Fruit fly (Drosophila melanogaster) whole organism, prepupa: ENCODE measurements around the gene CG3345.

Source experiments
- Blimp-1 ChIP-seq: fragments of 200-800 bp; sonication (Bioruptor generic); optimal IDR thresholded peaks from 3 replicates; lab custom pipeline; 2017; ENCODE audit warnings: missing biosample characterization, missing genetic modification characterization, mild to moderate bottlenecking, moderate library complexity, missing genetic modification reagents
- CG10631 ChIP-seq: fragments of 200-800 bp; sonication (Bioruptor generic); optimal IDR thresholded peaks from 2 replicates; lab custom pipeline; 2016; ENCODE audit warnings: missing biosample characterization, missing genetic modification characterization
- CG11294 ChIP-seq: fragments of 200-800 bp; sonication (Bioruptor generic); IDR thresholded peaks from 2 replicates; pipeline ENCODE4 v1.3.6; 2022; ENCODE audit warnings: missing biosample characterization, missing genetic modification characterization
- CG11762 ChIP-seq: fragments of 200-800 bp; sonication (Bioruptor generic); optimal IDR thresholded peaks from 3 replicates; lab custom pipeline; 2016; ENCODE audit warnings: missing biosample characterization, missing genetic modification characterization; ENCODE audit not compliant: insufficient read depth
- CG11902 ChIP-seq: fragments of 200-800 bp; sonication (Bioruptor generic); optimal IDR thresholded peaks from 3 replicates; lab custom pipeline; 2016; ENCODE audit warnings: missing biosample characterization, missing genetic modification characterization
- CG15336 ChIP-seq: fragments of 200-800 bp; sonication (Bioruptor generic); IDR thresholded peaks from 2 replicates; pipeline ENCODE4 v1.3.6; 2022; ENCODE audit warnings: missing biosample characterization, missing genetic modification characterization
- CG1621 ChIP-seq: fragments of 200-800 bp; sonication (Bioruptor generic); optimal IDR thresholded peaks from 3 replicates; lab custom pipeline; 2018; ENCODE audit warnings: missing biosample characterization, mild to moderate bottlenecking, missing genetic modification characterization
- CG16779 ChIP-seq: fragments of 200-800 bp; sonication (Bioruptor generic); optimal IDR thresholded peaks from 3 replicates; lab custom pipeline; 2017; ENCODE audit warnings: missing biosample characterization, mild to moderate bottlenecking, missing genetic modification characterization
- CG3032 ChIP-seq: fragments of 200-800 bp; optimal IDR thresholded peaks from 2 replicates; lab custom pipeline; 2019; ENCODE audit warnings: missing biosample characterization, mild to moderate bottlenecking, missing genetic modification characterization, moderate library complexity
- CG31627 ChIP-seq: fragments of 200-800 bp; sonication (Bioruptor generic); optimal IDR thresholded peaks from 3 replicates; lab custom pipeline; 2016; ENCODE audit warnings: missing biosample characterization, missing genetic modification characterization
- CG32006 ChIP-seq: fragments of 200-800 bp; sonication (Bioruptor generic); optimal IDR thresholded peaks from 3 replicates; lab custom pipeline; 2017; ENCODE audit warnings: missing biosample characterization, mild to moderate bottlenecking, missing genetic modification characterization
- CG34406 ChIP-seq: fragments of 200-800 bp; sonication (Bioruptor generic); optimal IDR thresholded peaks from 3 replicates; lab custom pipeline; 2016; ENCODE audit warnings: missing biosample characterization, missing genetic modification characterization
- CG3919 ChIP-seq: fragments of 200-800 bp; sonication (Bioruptor generic); optimal IDR thresholded peaks from 3 replicates; lab custom pipeline; 2016; ENCODE audit warnings: missing biosample characterization, missing genetic modification characterization
- CG4318 ChIP-seq: fragments of 200-800 bp; sonication (Bioruptor generic); optimal IDR thresholded peaks from 3 replicates; lab custom pipeline; 2017; ENCODE audit warnings: missing biosample characterization, mild to moderate bottlenecking, missing genetic modification characterization
- CG6163 ChIP-seq: fragments of 200-800 bp; sonication (Bioruptor generic); IDR thresholded peaks from 3 replicates; pipeline ENCODE4 v1.3.6; 2022; ENCODE audit warnings: missing biosample characterization, missing genetic modification characterization
- CG6276 ChIP-seq: fragments of 200-800 bp; sonication (Bioruptor generic); optimal IDR thresholded peaks from 2 replicates; lab custom pipeline; 2017; ENCODE audit warnings: missing biosample characterization, mild to moderate bottlenecking, missing genetic modification characterization
- CG6792 ChIP-seq: fragments of 200-800 bp; sonication (Bioruptor generic); optimal IDR thresholded peaks from 3 replicates; lab custom pipeline; 2016; ENCODE audit warnings: missing biosample characterization, missing genetic modification characterization
- CG6808 ChIP-seq: fragments of 200-800 bp; sonication (Bioruptor generic); optimal IDR thresholded peaks from 3 replicates; lab custom pipeline; 2017; ENCODE audit warnings: missing biosample characterization, missing genetic modification characterization, mild to moderate bottlenecking, moderate library complexity, missing genetic modification reagents
- CG6854 ChIP-seq: fragments of 200-800 bp; sonication (Bioruptor generic); optimal IDR thresholded peaks from 2 replicates; lab custom pipeline; 2017; ENCODE audit warnings: missing biosample characterization, mild to moderate bottlenecking, missing genetic modification characterization
- CG7368 ChIP-seq: fragments of 200-800 bp; sonication (Bioruptor generic); optimal IDR thresholded peaks from 3 replicates; lab custom pipeline; 2016; ENCODE audit warnings: missing biosample characterization, missing genetic modification characterization
- CG8632 ChIP-seq: fragments of 200-800 bp; sonication (Bioruptor generic); optimal IDR thresholded peaks from 3 replicates; lab custom pipeline; 2016; ENCODE audit warnings: missing biosample characterization, missing genetic modification characterization
- CG9139 ChIP-seq: fragments of 200-800 bp; sonication (Bioruptor generic); optimal IDR thresholded peaks from 3 replicates; lab custom pipeline; 2017; ENCODE audit warnings: missing biosample characterization, mild to moderate bottlenecking, missing genetic modification characterization
- Eip75B ChIP-seq: fragments of 200-800 bp; sonication (Bioruptor generic); optimal IDR thresholded peaks from 3 replicates; lab custom pipeline; 2016; ENCODE audit warnings: missing biosample characterization, missing genetic modification characterization
- Ets21C ChIP-seq: fragments of 200-800 bp; sonication (Bioruptor generic); optimal IDR thresholded peaks from 3 replicates; lab custom pipeline; 2016; ENCODE audit warnings: missing biosample characterization, missing genetic modification characterization
- Ets96B ChIP-seq: fragments of 200-800 bp; optimal IDR thresholded peaks from 2 replicates; lab custom pipeline; 2019; ENCODE audit warnings: missing biosample characterization, mild to moderate bottlenecking, missing genetic modification characterization, moderate library complexity
- Hr38 ChIP-seq: sonication (Bioruptor generic); optimal IDR thresholded peaks from 2 replicates; lab custom pipeline; 2016; ENCODE audit warnings: missing biosample characterization, missing genetic modification characterization
- Lpt ChIP-seq: fragments of 200-800 bp; sonication (Bioruptor generic); optimal IDR thresholded peaks from 3 replicates; lab custom pipeline; 2016; ENCODE audit warnings: missing biosample characterization, missing genetic modification characterization
- Met ChIP-seq: fragments of 200-800 bp; sonication (Bioruptor generic); optimal IDR thresholded peaks from 3 replicates; lab custom pipeline; 2016; ENCODE audit warnings: missing biosample characterization, missing genetic modification characterization
- OdsH ChIP-seq: fragments of 200-800 bp; sonication (Bioruptor generic); optimal IDR thresholded peaks from 3 replicates; lab custom pipeline; 2016; ENCODE audit warnings: missing biosample characterization, missing genetic modification characterization
- Sox102F ChIP-seq: fragments of 200-800 bp; sonication (Bioruptor generic); optimal IDR thresholded peaks from 2 replicates; lab custom pipeline; 2016; ENCODE audit warnings: missing biosample characterization, mild to moderate bottlenecking, missing genetic modification characterization
- Sox14 ChIP-seq: fragments of 200-800 bp; sonication (Bioruptor generic); optimal IDR thresholded peaks from 3 replicates; lab custom pipeline; 2016; ENCODE audit warnings: missing biosample characterization, missing genetic modification characterization
- Sox15 ChIP-seq: fragments of 200-800 bp; sonication (Bioruptor generic); optimal IDR thresholded peaks from 3 replicates; lab custom pipeline; 2016; ENCODE audit warnings: missing biosample characterization, missing genetic modification characterization
- achi ChIP-seq: fragments of 200-800 bp; sonication (Bioruptor generic); optimal IDR thresholded peaks from 3 replicates; lab custom pipeline; 2016; ENCODE audit warnings: missing biosample characterization, missing genetic modification characterization
- acj6 ChIP-seq: fragments of 200-800 bp; sonication (Bioruptor generic); optimal IDR thresholded peaks from 3 replicates; lab custom pipeline; 2016; ENCODE audit warnings: missing biosample characterization, missing genetic modification characterization
- cyc ChIP-seq: fragments of 200-800 bp; sonication (Bioruptor generic); optimal IDR thresholded peaks from 3 replicates; lab custom pipeline; 2016; ENCODE audit warnings: missing biosample characterization, missing genetic modification characterization
- dac ChIP-seq: fragments of 200-800 bp; sonication (Bioruptor generic); optimal IDR thresholded peaks from 2 replicates; lab custom pipeline; 2017; ENCODE audit warnings: missing biosample characterization, mild to moderate bottlenecking, missing genetic modification characterization
- esn ChIP-seq: fragments of 200-800 bp; sonication (Bioruptor generic); optimal IDR thresholded peaks from 2 replicates; lab custom pipeline; 2016; ENCODE audit warnings: missing biosample characterization, mild to moderate bottlenecking, missing genetic modification characterization, moderate library complexity
- fd59A ChIP-seq: fragments of 200-800 bp; sonication (Bioruptor generic); optimal IDR thresholded peaks from 2 replicates; lab custom pipeline; 2017; ENCODE audit warnings: missing biosample characterization, mild to moderate bottlenecking, missing genetic modification characterization, missing genetic modification reagents
- fd85E ChIP-seq: fragments of 200-800 bp; sonication (Bioruptor generic); optimal IDR thresholded peaks from 3 replicates; lab custom pipeline; 2016; ENCODE audit warnings: missing biosample characterization, missing genetic modification characterization
- fkh ChIP-seq: fragments of 200-800 bp; sonication (Bioruptor generic); optimal IDR thresholded peaks from 3 replicates; lab custom pipeline; 2017; ENCODE audit warnings: missing biosample characterization, mild to moderate bottlenecking, missing genetic modification characterization, moderate library complexity
- lz ChIP-seq: fragments of 200-800 bp; sonication (Bioruptor generic); optimal IDR thresholded peaks from 3 replicates; lab custom pipeline; 2016; ENCODE audit warnings: missing biosample characterization, missing genetic modification characterization
- net ChIP-seq: fragments of 200-800 bp; sonication (Bioruptor generic); optimal IDR thresholded peaks from 3 replicates; lab custom pipeline; 2016; ENCODE audit warnings: missing biosample characterization, missing genetic modification characterization
- salr ChIP-seq, 2 experiments: fragments of 200-800 bp; sonication (Bioruptor generic); optimal IDR thresholded peaks; 3 replicates each; lab custom pipeline; 2016 to 2018; ENCODE audit warnings: missing biosample characterization in 2 of 2, missing genetic modification characterization in 2 of 2, mild to moderate bottlenecking in 1 of 2
- spab ChIP-seq: fragments of 200-800 bp; sonication (Bioruptor generic); optimal IDR thresholded peaks from 2 replicates; lab custom pipeline; 2017; ENCODE audit warnings: missing biosample characterization, mild to moderate bottlenecking, missing genetic modification characterization, missing genetic modification reagents
- ss ChIP-seq, 2 experiments: fragments of 200-800 bp; sonication (Bioruptor generic); optimal IDR thresholded peaks; 2 replicates in 1 of 2; 3 replicates in 1 of 2; lab custom pipeline; 2017 to 2018; ENCODE audit warnings: mild to moderate bottlenecking in 2 of 2, missing biosample characterization in 2 of 2, missing genetic modification characterization in 2 of 2, moderate library complexity in 1 of 2
- svp ChIP-seq: fragments of 200-800 bp; sonication (Bioruptor generic); peaks from one replicate; lab custom pipeline; 2016; ENCODE audit warnings: missing biosample characterization, missing genetic modification characterization
- topi ChIP-seq: fragments of 200-800 bp; sonication (Bioruptor generic); optimal IDR thresholded peaks from 3 replicates; lab custom pipeline; 2016; ENCODE audit warnings: missing biosample characterization, missing genetic modification characterization
- vri ChIP-seq: fragments of 200-800 bp; sonication (Bioruptor generic); optimal IDR thresholded peaks from 3 replicates; lab custom pipeline; 2016; ENCODE audit warnings: missing biosample characterization, mild to moderate bottlenecking, missing genetic modification characterization

Gene CG3345

dm6 chr2L:285596-286023 lies 16.7 kb downstream of the CG3345 start (continued):
- TF ChIP-seq CG32006 (peak; percentile 6), vri (no peak), net (GFP tag; lab: Kevin White, UChicago) (no peak), lz (peak; percentile 48), Ets96B (tag; lab: Kevin White, UChicago) (peak; percentile 31), acj6 (GFP tag; lab: Kevin White, UChicago) (peak; percentile 53), Sox14 (GFP tag; lab: Kevin White, UChicago) (peak; percentile 64), CG6808 (GFP tag; lab: Kevin White, UChicago) (no peak), salr (GFP tag; optimal IDR thresholded peaks at IDR 0.05; lab: Kevin White, UChicago) (peak in 1 of 2 experiments; percentile 17), CG15336 (GFP tag; lab: Robert Waterston, UW) (no peak), fkh (GFP tag; lab: Kevin White, UChicago) (peak; percentile 6), OdsH (GFP tag; lab: Kevin White, UChicago) (peak; percentile 42), CG1621 (peak; percentile 28), esn (GFP tag; lab: Kevin White, UChicago) (peak; percentile 61), CG8632 (GFP tag; lab: Kevin White, UChicago) (peak; percentile 27), cyc (GFP tag; lab: Kevin White, UChicago) (peak; percentile 39), CG34406 (GFP tag; lab: Kevin White, UChicago) (peak; percentile 35), Sox102F (GFP tag; lab: Kevin White, UChicago) (no peak), CG3032 (tag; lab: Kevin White, UChicago) (peak; percentile 17), CG16779 (tag; lab: Kevin White, UChicago) (no peak), CG6276 (no peak), achi (peak; percentile 47), CG6854 (GFP tag; lab: Kevin White, UChicago) (peak; percentile 60), CG10631 (GFP tag; lab: Kevin White, UChicago) (peak; percentile 60)

dm6 chr2L:286421-286820 lies 17.5 kb downstream of the CG3345 start:
- TF ChIP-seq CG10631 (GFP tag; lab: Kevin White, UChicago): peak; percentile 52
- peak; percentile 70 for TF ChIP-seq OdsH (GFP tag; lab: Kevin White, UChicago)
- TF ChIP-seq fd59A: no peak
- TF ChIP-seq CG11902: peak; percentile 46
- peak; percentile 66 for TF ChIP-seq Ets21C (GFP tag; lab: Kevin White, UChicago)
- TF ChIP-seq Sox15: peak; percentile 49
- TF ChIP-seq CG3919 (GFP tag; lab: Kevin White, UChicago): peak; percentile 86
- TF ChIP-seq fkh (GFP tag; lab: Kevin White, UChicago): no peak
- peak; percentile 8 for TF ChIP-seq Lpt (GFP tag; lab: Kevin White, UChicago)
- peak; percentile 46 for TF ChIP-seq spab (GFP tag; lab: Kevin White, UChicago)
- no peak for TF ChIP-seq dac (GFP tag; lab: Kevin White, UChicago)
- peak; percentile 85 for TF ChIP-seq Sox102F (GFP tag; lab: Kevin White, UChicago)
- peak; percentile 90 for TF ChIP-seq vri
- peak; percentile 64 to 82 for TF ChIP-seq ss (GFP tag; optimal IDR thresholded peaks at IDR 0.05; lab: Kevin White, UChicago)
- peak; percentile 88 for TF ChIP-seq esn (GFP tag; lab: Kevin White, UChicago)
- peak; percentile 62 for TF ChIP-seq CG11762 (GFP tag; lab: Kevin White, UChicago)
- peak; percentile 78 for TF ChIP-seq CG6792
- peak; percentile 81 for TF ChIP-seq topi (GFP tag; lab: Kevin White, UChicago)
- TF ChIP-seq CG1621: peak; percentile 74
- peak; percentile 71 for TF ChIP-seq CG6808 (GFP tag; lab: Kevin White, UChicago)
- peak; percentile 84 for TF ChIP-seq Eip75B (GFP tag; lab: Kevin White, UChicago)
- peak; percentile 35; the same call in 1 of the 2 replicates for TF ChIP-seq CG11294 (GFP tag; lab: Robert Waterston, UW)
- peak; percentile 73 for TF ChIP-seq CG6163 (GFP tag; lab: Robert Waterston, UW)
- peak; percentile 82 for TF ChIP-seq CG31627 (GFP tag; lab: Kevin White, UChicago)
- TF ChIP-seq Met (GFP tag; lab: Kevin White, UChicago): peak; percentile 84
- peak; percentile 86 for TF ChIP-seq CG6854 (GFP tag; lab: Kevin White, UChicago)
- TF ChIP-seq Hr38: no peak
- TF ChIP-seq CG4318 (GFP tag; lab: Kevin White, UChicago): no peak
- TF ChIP-seq CG9139 (GFP tag; lab: Kevin White, UChicago): peak; percentile 58
- TF ChIP-seq CG15336 (GFP tag; lab: Robert Waterston, UW): peak; percentile 70
- no peak for TF ChIP-seq CG6276
- TF ChIP-seq Blimp-1 (GFP tag; lab: Kevin White, UChicago): no peak
- TF ChIP-seq fd85E: peak; percentile 46
- TF ChIP-seq CG32006: peak; percentile 54
- TF ChIP-seq CG7368 (GFP tag; lab: Kevin White, UChicago): peak; percentile 78
- peak; percentile 86 for TF ChIP-seq CG16779 (tag; lab: Kevin White, UChicago)
- peak; percentile 95 for TF ChIP-seq svp (GFP tag; lab: Kevin White, UChicago)
- TF ChIP-seq CG8632 (GFP tag; lab: Kevin White, UChicago): peak; percentile 67
